Worm (Caenorhabditis elegans) whole organism, L1 larva: ENCODE measurements around the gene W10C6.2.

Experiments
- C04F5.9 ChIP-seq: sonication (generic microtip); optimal IDR thresholded peaks from 2 replicates; lab custom pipeline; 2016; ENCODE audit warnings: missing genetic modification characterization, missing compliant biosample characterization
- alr-1 ChIP-seq: fragments of 200-800 bp; sonication (Bioruptor generic); optimal IDR thresholded peaks from 2 replicates; lab custom pipeline; 2018; ENCODE audit warnings: borderline replicate concordance, mild to moderate bottlenecking, missing genetic modification characterization, missing compliant biosample characterization
- ceh-8 ChIP-seq: fragments of 200-800 bp; sonication (Bioruptor generic); optimal IDR thresholded peaks from 2 replicates; lab custom pipeline; 2018; ENCODE audit warnings: mild to moderate bottlenecking, missing genetic modification characterization, moderate library complexity, missing compliant biosample characterization
- elt-3 ChIP-seq, 6 experiments: fragments of 150-350 bp in 1 of 6; sonication (generic microtip); optimal IDR thresholded peaks; 2 replicates each; lab custom pipeline; 2017 to 2018; ENCODE audit warnings: missing biosample characterization in 6 of 6, missing genetic modification characterization in 6 of 6, inconsistent platforms in 1 of 6
- fkh-10 ChIP-seq: sonication (generic microtip); optimal IDR thresholded peaks from 2 replicates; lab custom pipeline; 2017; ENCODE audit warnings: missing biosample characterization, missing genetic modification reagents, missing genetic modification characterization
- fkh-4 ChIP-seq: sonication (generic microtip); optimal IDR thresholded peaks from 2 replicates; lab custom pipeline; 2016; ENCODE audit warnings: missing compliant biosample characterization, missing genetic modification characterization, borderline replicate concordance
- isw-1 ChIP-seq: fragments of 200-800 bp; sonication (Bioruptor generic); IDR thresholded peaks from 2 replicates; pipeline ENCODE4 v1.3.6; 2022; ENCODE audit warnings: missing genetic modification characterization, missing compliant biosample characterization
- mep-1 ChIP-seq: fragments of 150-350 bp; optimal IDR thresholded peaks from 2 replicates; lab custom pipeline; 2014; ENCODE audit warnings: missing biosample characterization, missing genetic modification characterization
- nhr-11 ChIP-seq: fragments of 150-350 bp; optimal IDR thresholded peaks from 2 replicates; lab custom pipeline; 2014; ENCODE audit warnings: missing biosample characterization, missing genetic modification characterization
- nhr-237 ChIP-seq: fragments of 150-350 bp; optimal IDR thresholded peaks from 2 replicates; lab custom pipeline; 2014; ENCODE audit warnings: missing biosample characterization, missing genetic modification characterization
- nhr-77 ChIP-seq: fragments of 150-350 bp; optimal IDR thresholded peaks from 2 replicates; lab custom pipeline; 2014; ENCODE audit warnings: missing biosample characterization, missing genetic modification characterization

DNA sequence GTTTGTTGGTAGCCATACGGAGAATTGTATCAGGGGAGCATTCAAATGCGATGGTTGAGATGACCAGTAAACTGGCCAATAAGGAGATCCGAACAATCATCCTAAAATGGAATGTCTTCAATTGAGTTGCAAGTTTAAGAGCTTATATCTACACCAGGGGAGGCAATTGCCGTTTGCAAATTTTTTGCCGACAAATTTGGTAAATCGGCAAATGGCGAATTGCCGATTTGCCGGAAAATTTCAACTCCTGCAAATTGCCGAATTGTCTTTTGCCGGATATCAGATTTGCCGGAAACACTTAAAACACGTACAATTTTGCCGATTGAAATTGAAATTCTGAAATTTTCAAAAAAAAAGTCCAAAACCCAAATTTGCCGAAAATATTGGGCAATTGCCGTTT lies 13.1 kb upstream of the W10C6.2 start, which contains the start of gene F40F8.5:
- TF ChIP-seq nhr-237 (tag; lab: Kevin White, UChicago), result no peak
- no peak for TF ChIP-seq nhr-77
- no peak for TF ChIP-seq isw-1 (GFP tag; lab: Robert Waterston, UW)
- no peak for TF ChIP-seq C04F5.9 (tag; lab: Kevin White, UChicago)
- no peak for TF ChIP-seq alr-1 (tag; lab: Kevin White, UChicago)
- TF ChIP-seq ceh-8 (GFP tag; lab: Kevin White, UChicago), result no peak
- no peak for TF ChIP-seq fkh-10
- TF ChIP-seq nhr-11 (tag; lab: Kevin White, UChicago), result no peak
- no peak for TF ChIP-seq fkh-4 (tag; lab: Kevin White, UChicago)
- TF ChIP-seq mep-1 (tag; lab: Kevin White, UChicago), result no peak
- TF ChIP-seq elt-3 (tag; optimal IDR thresholded peaks at IDR 0.05; lab: Kevin White, UChicago), result no peak
